Worm (Caenorhabditis elegans) whole organism, L2 larva: ENCODE measurements around the gene R08C7.8.

Experiments used
- C34F6.9 ChIP-seq: fragments of 150-350 bp; optimal IDR thresholded peaks from 2 replicates; lab custom pipeline; 2014; ENCODE audit warnings: missing biosample characterization, missing genetic modification characterization
- R02D3.7 ChIP-seq: fragments of 150-350 bp; optimal IDR thresholded peaks from 2 replicates; lab custom pipeline; 2014; ENCODE audit warnings: missing biosample characterization, missing genetic modification characterization
- Y55F3AM.14 ChIP-seq: fragments of 200-800 bp; sonication (Bioruptor generic); optimal IDR thresholded peaks from 2 replicates; lab custom pipeline; 2018; ENCODE audit warnings: mild to moderate bottlenecking, missing genetic modification characterization, missing compliant biosample characterization
- alr-1 ChIP-seq: fragments of 150-350 bp; optimal IDR thresholded peaks from 2 replicates; lab custom pipeline; 2014; ENCODE audit warnings: missing biosample characterization, missing genetic modification characterization
- aly-2 ChIP-seq: fragments of 150-350 bp; optimal IDR thresholded peaks from 2 replicates; lab custom pipeline; 2014; ENCODE audit warnings: missing biosample characterization, missing genetic modification characterization
- ama-1 ChIP-seq: fragments of 150-350 bp; optimal IDR thresholded peaks from 2 replicates; lab custom pipeline; 2018; ENCODE audit warnings: inconsistent platforms
- blmp-1 ChIP-seq: sonication (generic microtip); optimal IDR thresholded peaks from 2 replicates; lab custom pipeline; 2017; ENCODE audit warnings: missing genetic modification characterization, mild to moderate bottlenecking, missing compliant biosample characterization, antibody characterized with exemption, moderate library complexity; ENCODE audit not compliant: insufficient read depth
- ceh-16 ChIP-seq: fragments of 150-350 bp; optimal IDR thresholded peaks from 2 replicates; lab custom pipeline; 2014; ENCODE audit warnings: missing biosample characterization, missing genetic modification characterization
- ceh-82 ChIP-seq: fragments of 150-350 bp; optimal IDR thresholded peaks from 2 replicates; lab custom pipeline; 2014; ENCODE audit warnings: missing biosample characterization, missing genetic modification characterization
- crh-2 ChIP-seq: sonication (generic microtip); optimal IDR thresholded peaks from 2 replicates; lab custom pipeline; 2017; ENCODE audit warnings: missing biosample characterization, missing genetic modification characterization
- egl-27 ChIP-seq: sonication (generic microtip); optimal IDR thresholded peaks from 3 replicates; lab custom pipeline; 2017; ENCODE audit warnings: missing biosample characterization, missing genetic modification reagents, missing genetic modification characterization
- elt-1 ChIP-seq: fragments of 150-350 bp; optimal IDR thresholded peaks from 2 replicates; lab custom pipeline; 2014; ENCODE audit warnings: missing biosample characterization, missing genetic modification characterization
- elt-3 ChIP-seq: sonication (generic microtip); optimal IDR thresholded peaks from 2 replicates; lab custom pipeline; 2017; ENCODE audit warnings: missing biosample characterization, missing genetic modification characterization
- fos-1 ChIP-seq: fragments of 150-350 bp; optimal IDR thresholded peaks from 2 replicates; lab custom pipeline; 2014; ENCODE audit warnings: missing biosample characterization, missing genetic modification characterization
- gmeb-1 ChIP-seq: fragments of 150-350 bp; optimal IDR thresholded peaks from 2 replicates; lab custom pipeline; 2014; ENCODE audit warnings: missing biosample characterization, missing genetic modification characterization
- lin-11 ChIP-seq: fragments of 150-350 bp; sonication (generic microtip); optimal IDR thresholded peaks from 2 replicates; lab custom pipeline; 2014; ENCODE audit warnings: missing biosample characterization, missing genetic modification characterization, inconsistent platforms, mixed read lengths
- lin-13 ChIP-seq: fragments of 150-350 bp; optimal IDR thresholded peaks from 2 replicates; lab custom pipeline; 2014; ENCODE audit warnings: missing biosample characterization, missing genetic modification reagents, missing genetic modification characterization
- lsy-2 ChIP-seq, 2 experiments: fragments of 150-350 bp in 1 of 2; sonication (generic microtip) in 1 of 2; optimal IDR thresholded peaks; 2 replicates each; lab custom pipeline; 2014 to 2017; ENCODE audit warnings: missing biosample characterization in 2 of 2, missing genetic modification characterization in 2 of 2
- mdl-1 ChIP-seq, 2 experiments: fragments of 150-350 bp in 1 of 2; sonication (generic microtip) in 1 of 2; optimal IDR thresholded peaks; 2 replicates each; lab custom pipeline; 2017; ENCODE audit warnings: missing biosample characterization in 2 of 2, missing genetic modification characterization in 2 of 2
- nhr-11 ChIP-seq: fragments of 150-350 bp; optimal IDR thresholded peaks from 2 replicates; lab custom pipeline; 2014; ENCODE audit warnings: missing biosample characterization, missing genetic modification characterization
- nhr-129 ChIP-seq: fragments of 150-350 bp; optimal IDR thresholded peaks from 2 replicates; lab custom pipeline; 2014; ENCODE audit warnings: missing biosample characterization, missing genetic modification characterization
- nhr-21 ChIP-seq: fragments of 150-350 bp; optimal IDR thresholded peaks from 2 replicates; lab custom pipeline; 2014; ENCODE audit warnings: missing biosample characterization, missing genetic modification characterization
- nhr-25 ChIP-seq: fragments of 150-350 bp; sonication (generic microtip); optimal IDR thresholded peaks from 3 replicates; lab custom pipeline; 2014; ENCODE audit warnings: missing biosample characterization, missing genetic modification characterization
- nhr-6 ChIP-seq: fragments of 150-350 bp; optimal IDR thresholded peaks from 2 replicates; lab custom pipeline; 2014; ENCODE audit warnings: missing biosample characterization, missing genetic modification characterization
- peb-1 ChIP-seq: fragments of 150-350 bp; optimal IDR thresholded peaks from 2 replicates; lab custom pipeline; 2014; ENCODE audit warnings: missing biosample characterization, missing genetic modification characterization
- sem-4 ChIP-seq: fragments of 150-350 bp; optimal IDR thresholded peaks from 2 replicates; lab custom pipeline; 2014; ENCODE audit warnings: missing biosample characterization, missing genetic modification reagents, missing genetic modification characterization
- snpc-4 ChIP-seq: fragments of 150-350 bp; optimal IDR thresholded peaks from 2 replicates; lab custom pipeline; 2014; ENCODE audit warnings: missing biosample characterization, missing genetic modification characterization
- unc-39 ChIP-seq: fragments of 150-350 bp; optimal IDR thresholded peaks from 2 replicates; lab custom pipeline; 2014; ENCODE audit warnings: missing biosample characterization, missing genetic modification characterization
- unc-55 ChIP-seq: fragments of 150-350 bp; sonication (generic microtip); optimal IDR thresholded peaks from 3 replicates; lab custom pipeline; 2014; ENCODE audit warnings: missing biosample characterization, missing genetic modification reagents, missing genetic modification characterization
- unc-62 ChIP-seq: fragments of 150-350 bp; optimal IDR thresholded peaks from 2 replicates; lab custom pipeline; 2014; ENCODE audit warnings: missing biosample characterization, missing genetic modification reagents, missing genetic modification characterization
- zag-1 ChIP-seq: fragments of 150-350 bp; optimal IDR thresholded peaks from 2 replicates; lab custom pipeline; 2014; ENCODE audit warnings: missing biosample characterization, missing genetic modification characterization
- ztf-1 ChIP-seq: fragments of 200-800 bp; sonication (Bioruptor generic); conservative IDR thresholded peaks from 2 replicates; pipeline ENCODE4 v1.3.6; 2022; ENCODE audit warnings: missing genetic modification characterization, missing compliant biosample characterization
- ztf-11 ChIP-seq: sonication (generic microtip); optimal IDR thresholded peaks from 2 replicates; lab custom pipeline; 2017; ENCODE audit warnings: missing biosample characterization, missing genetic modification characterization
- ztf-4 ChIP-seq: fragments of 150-350 bp; optimal IDR thresholded peaks from 2 replicates; lab custom pipeline; 2014; ENCODE audit warnings: missing biosample characterization, missing genetic modification characterization

R08C7.8 gene

ce11 chrIV:4469055-4469454, 34.7 kb upstream of the R08C7.8 start:
- TF ChIP-seq sem-4 (tag; lab: Kevin White, UChicago) (no peak), Y55F3AM.14 (GFP tag; lab: Kevin White, UChicago) (peak; percentile 11), ama-1 (peak; percentile 59), alr-1 (no peak), zag-1 (tag; lab: Kevin White, UChicago) (no peak)
- TF ChIP-seq, all 48 proteins: peak for 2

DNA sequence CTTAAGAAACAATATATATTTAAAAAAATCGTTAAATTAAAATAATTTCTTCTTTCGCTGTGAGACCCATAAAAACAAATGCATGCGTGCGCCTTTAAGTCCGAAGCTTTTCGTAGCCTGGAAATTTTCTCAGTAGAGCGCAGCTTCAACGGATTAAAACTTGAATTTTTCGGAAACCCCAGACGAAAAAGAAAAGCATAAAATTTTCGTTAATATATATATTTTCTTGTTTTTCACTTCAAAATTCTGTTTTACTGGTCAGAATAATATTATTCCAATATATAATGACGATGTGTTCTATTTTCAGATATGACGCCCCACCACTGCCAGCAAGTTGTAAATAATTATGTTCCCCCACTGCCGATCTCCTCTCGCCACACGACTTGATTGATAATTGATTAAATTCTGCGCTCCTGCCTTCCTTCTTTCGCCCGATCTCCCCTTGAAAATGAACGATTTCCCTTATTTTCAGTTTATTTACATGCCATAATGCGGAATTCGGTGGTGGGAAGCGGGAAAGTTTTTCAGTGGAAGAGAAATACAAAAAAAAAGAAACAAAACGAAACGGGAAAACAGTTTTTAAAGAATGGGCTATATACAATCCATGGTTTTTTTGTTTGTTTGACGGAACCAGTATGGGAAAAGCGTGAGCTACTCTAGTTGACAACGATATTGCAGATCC, 33.8 kb upstream of the R08C7.8 start:
- TF ChIP-seq nhr-129 (tag; lab: Kevin White, UChicago) = peak; percentile 65
- TF ChIP-seq aly-2 (tag; lab: Kevin White, UChicago) = no peak
- TF ChIP-seq sem-4 (tag; lab: Kevin White, UChicago) = peak; percentile 36
- no peak for TF ChIP-seq ceh-16 (tag; lab: Kevin White, UChicago)
- peak; percentile 54 for TF ChIP-seq Y55F3AM.14 (GFP tag; lab: Kevin White, UChicago)
- TF ChIP-seq lin-11 = no peak
- TF ChIP-seq crh-2 = peak; percentile 16
- TF ChIP-seq elt-1 (tag; lab: Kevin White, UChicago) = no peak
- peak; percentile 2 for TF ChIP-seq ztf-4 (tag; lab: Kevin White, UChicago)
- peak; percentile 47 for TF ChIP-seq lin-13 (GFP tag; lab: Kevin White, UChicago)
- no peak for TF ChIP-seq gmeb-1 (tag; lab: Kevin White, UChicago)
- no peak for TF ChIP-seq elt-3 (tag; lab: Kevin White, UChicago)
- TF ChIP-seq ztf-11 (tag; lab: Kevin White, UChicago) = no peak
- TF ChIP-seq alr-1 = no peak
- TF ChIP-seq unc-39 (tag; lab: Kevin White, UChicago) = no peak
- TF ChIP-seq lsy-2 (tag; optimal IDR thresholded peaks at IDR 0.05; lab: Kevin White, UChicago) = peak in 1 of 2 experiments; percentile 37
- TF ChIP-seq nhr-21 (tag; lab: Kevin White, UChicago) = peak; percentile 48
- peak; percentile 27 for TF ChIP-seq C34F6.9 (tag; lab: Kevin White, UChicago)
- peak; percentile 97 for TF ChIP-seq ama-1
- TF ChIP-seq, all 48 proteins: peak for 10

ce11 chrIV:4465184-4465583, 30.8 kb upstream of the R08C7.8 start, which contains the start of gene M01H9.5:
Gene M01H9.5, plus strand, starts transcription at chrIV:4465484.
- no peak for TF ChIP-seq fos-1 (tag; lab: Kevin White, UChicago)
- TF ChIP-seq Y55F3AM.14 (GFP tag; lab: Kevin White, UChicago) = no peak
- TF ChIP-seq blmp-1 = no peak
- no peak for TF ChIP-seq lin-13 (GFP tag; lab: Kevin White, UChicago)

DNA sequence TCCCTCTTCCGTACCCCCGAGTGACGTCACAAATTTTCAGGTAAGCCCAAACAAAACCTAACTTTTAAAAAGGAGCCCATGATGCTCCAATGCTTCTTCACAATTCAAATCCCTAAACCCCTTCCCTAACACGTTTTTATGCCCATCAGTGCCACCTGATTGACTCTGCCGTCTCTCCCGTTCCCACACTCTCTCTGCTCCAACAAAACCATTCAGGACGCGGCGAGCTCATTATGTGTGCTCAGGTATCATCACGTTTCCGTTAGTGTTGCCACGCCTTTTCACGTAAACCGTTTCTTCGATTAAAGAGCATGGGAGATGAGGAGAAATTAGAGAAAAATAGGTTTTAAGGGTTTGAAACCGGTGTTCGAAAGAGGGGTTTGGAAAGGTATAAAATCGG, 28.8 kb upstream of the R08C7.8 start, which contains the start of gene M01H9.2:
Gene M01H9.2, minus strand, starts transcription at position 101 of the 400 bp plus-strand sequence.
- TF ChIP-seq elt-3 (tag; lab: Kevin White, UChicago) (no peak), R02D3.7 (tag; lab: Kevin White, UChicago) (no peak), nhr-129 (tag; lab: Kevin White, UChicago) (no peak), Y55F3AM.14 (GFP tag; lab: Kevin White, UChicago) (no peak), ztf-1 (no peak)

- TF ChIP-seq nhr-6 (tag; lab: Kevin White, UChicago) = no peak
- TF ChIP-seq unc-39 (tag; lab: Kevin White, UChicago) = no peak
- TF ChIP-seq mdl-1 (tag; optimal IDR thresholded peaks at IDR 0.05; lab: Kevin White, UChicago) = no peak
- TF ChIP-seq ceh-16 (tag; lab: Kevin White, UChicago) = no peak
- TF ChIP-seq snpc-4 (tag; lab: Kevin White, UChicago) = no peak
- TF ChIP-seq nhr-25 = no peak
- TF ChIP-seq unc-62 (GFP tag; lab: Kevin White, UChicago) = no peak
- TF ChIP-seq aly-2 (tag; lab: Kevin White, UChicago) = no peak
- no peak for TF ChIP-seq Y55F3AM.14 (GFP tag; lab: Kevin White, UChicago)
- TF ChIP-seq egl-27 (tag; lab: Kevin White, UChicago) = no peak
- no peak for TF ChIP-seq nhr-11
- TF ChIP-seq unc-55 (GFP tag; lab: Kevin White, UChicago) = no peak
- TF ChIP-seq ceh-82 (tag; lab: Kevin White, UChicago) = no peak
- TF ChIP-seq peb-1 = no peak
- TF ChIP-seq zag-1 (tag; lab: Kevin White, UChicago) = no peak
- no peak for TF ChIP-seq crh-2
These were observed 25.0 kb upstream of the R08C7.8 start for ce11 chrIV:4459342-4459741.
